Worm (Caenorhabditis elegans): ENCODE data around the gene srh-113.

ce11 chrV:17215602-17216001 is 2.8 kb downstream of the srh-113 start:
- TF ChIP-seq let-526 (GFP tag; IDR thresholded peaks at IDR 0.05) = no peak
- no peak for TF ChIP-seq aptf-3 (GFP tag; IDR thresholded peaks at IDR 0.05)
- no peak for TF ChIP-seq fkh-3 (tag; optimal IDR thresholded peaks at IDR 0.05)
- TF ChIP-seq lin-40 (tag; optimal IDR thresholded peaks at IDR 0.05) = no peak
